Worm (Caenorhabditis elegans) whole organism, early embryonic: ENCODE data around the gene F54B11.4.

Experiments used
- B0310.2 ChIP-seq: sonication (generic microtip); optimal IDR thresholded peaks from 2 replicates; lab custom pipeline; 2016; ENCODE audit warnings: mild to moderate bottlenecking, missing genetic modification characterization, missing compliant biosample characterization
- F13C5.2 ChIP-seq: sonication (generic microtip); optimal IDR thresholded peaks from 2 replicates; lab custom pipeline; 2017; ENCODE audit warnings: mild to moderate bottlenecking, missing genetic modification characterization, inconsistent platforms, missing compliant biosample characterization
- aly-1 ChIP-seq: sonication (generic microtip); optimal IDR thresholded peaks from 2 replicates; lab custom pipeline; 2016; ENCODE audit warnings: missing genetic modification characterization, missing compliant biosample characterization
- ama-1 ChIP-seq: fragments of 150-350 bp; optimal IDR thresholded peaks from 2 replicates; lab custom pipeline; 2014
- ceh-13 ChIP-seq: fragments of 200-800 bp; sonication (Bioruptor generic); optimal IDR thresholded peaks from 2 replicates; lab custom pipeline; 2018; ENCODE audit warnings: mild to moderate bottlenecking, missing genetic modification characterization, missing compliant biosample characterization
- ceh-36 ChIP-seq: sonication (generic microtip); optimal IDR thresholded peaks from 2 replicates; lab custom pipeline; 2016; ENCODE audit warnings: missing genetic modification characterization, inconsistent platforms, missing compliant biosample characterization
- ets-7 ChIP-seq: sonication (generic microtip); optimal IDR thresholded peaks from 2 replicates; lab custom pipeline; 2016; ENCODE audit warnings: missing genotype, missing genetic modification characterization, missing compliant biosample characterization
- flt-1 ChIP-seq: fragments of 200-800 bp; sonication (Bioruptor generic); IDR thresholded peaks from 2 replicates; pipeline ENCODE4 v1.3.6; 2022; ENCODE audit warnings: missing genetic modification characterization, missing compliant biosample characterization
- hmbx-1 ChIP-seq: sonication (generic microtip); optimal IDR thresholded peaks from 2 replicates; lab custom pipeline; 2016; ENCODE audit warnings: mild to moderate bottlenecking, missing genetic modification characterization, missing compliant biosample characterization
- hmg-4 ChIP-seq: fragments of 200-800 bp; sonication (Bioruptor generic); optimal IDR thresholded peaks from 2 replicates; lab custom pipeline; 2018; ENCODE audit warnings: mild to moderate bottlenecking, missing genetic modification characterization, missing compliant biosample characterization
- hnd-1 ChIP-seq: sonication (generic microtip); optimal IDR thresholded peaks from 2 replicates; lab custom pipeline; 2016; ENCODE audit warnings: missing genetic modification characterization, missing compliant biosample characterization
- pes-1 ChIP-seq: fragments of 200-800 bp; sonication (Bioruptor generic); IDR thresholded peaks from 2 replicates; pipeline ENCODE4 v1.3.6; 2022; ENCODE audit warnings: missing genetic modification reagents, missing genetic modification characterization, missing compliant biosample characterization
- scrt-1 ChIP-seq: fragments of 200-800 bp; sonication (Bioruptor generic); IDR thresholded peaks from 2 replicates; pipeline ENCODE4 v1.3.6; 2022; ENCODE audit warnings: missing genetic modification characterization, missing compliant biosample characterization
- sea-1 ChIP-seq: fragments of 200-800 bp; sonication (Bioruptor generic); conservative IDR thresholded peaks from 2 replicates; pipeline ENCODE4 v1.3.6; 2022; ENCODE audit warnings: missing genetic modification characterization, missing compliant biosample characterization
- tbx-11 ChIP-seq: fragments of 200-800 bp; sonication (Bioruptor generic); IDR thresholded peaks from 2 replicates; pipeline ENCODE4 v1.3.6; 2022; ENCODE audit warnings: missing genetic modification characterization, missing compliant biosample characterization
- tbx-37 ChIP-seq: fragments of 200-800 bp; sonication (Bioruptor generic); conservative IDR thresholded peaks from 2 replicates; pipeline ENCODE4 v1.3.6; 2022; ENCODE audit warnings: missing genetic modification reagents, missing genetic modification characterization, missing compliant biosample characterization
- tra-4 ChIP-seq: sonication (generic microtip); optimal IDR thresholded peaks from 2 replicates; lab custom pipeline; 2017; ENCODE audit warnings: missing genetic modification characterization, missing compliant biosample characterization

Gene F54B11.4

DNA sequence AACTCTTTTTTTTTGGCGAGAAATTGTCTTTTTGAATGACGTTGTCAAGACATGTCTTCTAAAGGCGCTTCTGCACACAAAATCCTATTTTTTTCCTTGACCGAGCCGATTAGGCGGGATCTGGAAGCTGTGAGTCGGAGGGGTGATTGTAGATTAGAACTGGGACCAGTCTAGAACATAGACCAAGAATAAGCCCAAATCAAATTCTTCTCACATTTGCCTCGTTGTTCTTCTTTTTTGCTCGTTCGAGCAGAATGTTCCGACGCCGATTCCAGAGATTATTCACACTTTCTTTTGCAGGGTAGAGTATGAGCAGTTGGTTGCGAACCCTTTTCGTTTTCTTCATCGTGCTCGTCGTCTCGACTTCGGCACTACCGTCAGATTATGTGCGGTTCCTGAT, 26.1 kb downstream of the F54B11.4 start, which contains the start of gene nlp-53:
TSS of gene nlp-53 (plus strand) at position 301 of the 400 bp plus-strand sequence.
- TF ChIP-seq ceh-36 (tag; lab: Kevin White, UChicago), result no peak
- no peak for TF ChIP-seq hmg-4 (GFP tag; lab: Kevin White, UChicago)
- no peak for TF ChIP-seq hmbx-1 (tag; lab: Kevin White, UChicago)
- TF ChIP-seq aly-1 (tag; lab: Kevin White, UChicago), result no peak
- no peak for TF ChIP-seq flt-1 (GFP tag; lab: Robert Waterston, UW)
- TF ChIP-seq sea-1 (GFP tag; lab: Robert Waterston, UW), result no peak
- TF ChIP-seq scrt-1 (GFP tag; lab: Robert Waterston, UW), result no peak
- TF ChIP-seq tra-4, result no peak
- TF ChIP-seq ama-1 (lab: Kevin White, UChicago), result no peak
- TF ChIP-seq tbx-11 (GFP tag; lab: Robert Waterston, UW), result no peak
- no peak for TF ChIP-seq hnd-1 (tag; lab: Kevin White, UChicago)
- TF ChIP-seq tbx-37 (GFP tag; lab: Robert Waterston, UW), result no peak
- no peak for TF ChIP-seq pes-1
- no peak for TF ChIP-seq ets-7
- no peak for TF ChIP-seq B0310.2 (tag; lab: Kevin White, UChicago)
- no peak for TF ChIP-seq F13C5.2 (tag; lab: Kevin White, UChicago)
- no peak for TF ChIP-seq ceh-13

DNA sequence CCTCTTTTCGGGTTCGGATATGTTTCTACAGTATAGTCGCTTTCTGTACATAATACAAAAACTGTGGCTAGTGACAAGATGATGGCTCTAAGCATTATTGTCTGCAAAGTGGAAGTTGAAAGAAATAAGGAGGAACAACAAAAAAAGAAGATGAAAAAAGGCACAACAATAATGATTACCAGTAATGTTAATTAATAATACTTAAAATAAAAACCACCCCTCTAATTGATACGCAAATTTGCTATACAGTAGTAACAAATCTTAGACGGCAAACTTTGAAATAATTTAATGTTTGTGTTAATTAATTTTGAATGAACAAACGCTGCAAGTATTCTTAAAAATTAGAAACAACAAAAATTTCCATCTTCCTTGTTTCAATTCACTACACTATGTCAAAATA, 29.2 kb downstream of the F54B11.4 start, which contains the start of gene Y12A6A.1:
TSS of gene Y12A6A.1 (minus strand) at position 101 of the 400 bp plus-strand sequence.
- TF ChIP-seq tbx-37 (GFP tag; lab: Robert Waterston, UW), result no peak
- TF ChIP-seq sea-1 (GFP tag; lab: Robert Waterston, UW), result no peak
- TF ChIP-seq scrt-1 (GFP tag; lab: Robert Waterston, UW), result no peak
- no peak for TF ChIP-seq B0310.2 (tag; lab: Kevin White, UChicago)
- no peak for TF ChIP-seq flt-1 (GFP tag; lab: Robert Waterston, UW)
- no peak for TF ChIP-seq tra-4
- no peak for TF ChIP-seq aly-1 (tag; lab: Kevin White, UChicago)
- TF ChIP-seq ceh-13, result no peak
- TF ChIP-seq pes-1, result no peak
- no peak for TF ChIP-seq hmg-4 (GFP tag; lab: Kevin White, UChicago)
- no peak for TF ChIP-seq ceh-36 (tag; lab: Kevin White, UChicago)
- no peak for TF ChIP-seq tbx-11 (GFP tag; lab: Robert Waterston, UW)
- no peak for TF ChIP-seq hmbx-1 (tag; lab: Kevin White, UChicago)

DNA sequence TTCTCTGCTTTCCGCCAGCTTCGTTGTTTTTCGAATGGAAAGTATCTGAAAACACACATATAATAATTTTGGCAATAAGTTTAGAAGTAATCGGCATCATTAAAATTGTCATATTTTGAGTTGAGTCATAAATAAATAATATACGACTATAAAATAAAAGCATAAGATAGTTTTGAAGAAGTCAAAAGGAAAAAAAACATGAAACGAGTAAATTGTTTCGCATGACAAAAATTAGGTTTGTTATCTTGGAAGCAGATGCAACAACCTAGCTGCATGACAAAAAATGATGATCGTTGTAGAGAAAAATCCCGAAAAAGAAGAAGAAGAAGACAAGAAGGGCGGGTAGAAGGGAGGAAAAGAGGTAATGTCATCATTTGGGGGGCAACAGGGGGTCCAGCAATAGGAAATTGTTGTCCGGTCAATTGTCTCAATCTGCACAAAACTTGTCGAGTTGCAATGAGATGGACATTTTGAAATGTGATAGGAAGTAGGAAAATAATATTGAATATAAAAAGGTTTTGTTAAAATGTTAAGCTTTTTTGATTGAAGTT, 38.7 kb downstream of the F54B11.4 start, which contains the start of gene nlg-1:
TSS of gene nlg-1 (minus strand) at position 51 of the 551 bp plus-strand sequence.
- TF ChIP-seq ets-7, result no peak
- TF ChIP-seq pes-1, result no peak
- no peak for TF ChIP-seq ceh-36 (tag; lab: Kevin White, UChicago)
- no peak for TF ChIP-seq tbx-37 (GFP tag; lab: Robert Waterston, UW)
- no peak for TF ChIP-seq hmbx-1 (tag; lab: Kevin White, UChicago)

DNA sequence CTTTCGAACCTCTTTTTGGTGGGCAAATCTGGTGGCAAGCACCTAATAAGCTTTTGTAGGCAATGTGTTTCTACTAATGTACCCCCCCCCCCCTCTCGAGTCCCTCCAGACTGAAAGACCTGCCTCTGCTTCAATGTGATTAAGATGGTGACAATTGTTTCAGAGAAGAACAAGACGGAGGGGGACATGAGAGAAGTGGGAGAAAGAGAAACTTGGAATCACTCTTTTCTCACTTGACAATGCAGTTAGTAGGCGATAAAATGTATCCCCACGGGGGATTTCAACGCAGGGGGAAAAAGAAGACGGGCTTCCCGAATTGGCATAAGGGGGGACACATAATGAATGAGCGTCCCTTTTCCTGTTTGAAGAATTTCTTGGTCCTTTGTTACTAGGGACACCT, 39.8 kb downstream of the F54B11.4 start:
- TF ChIP-seq pes-1 (no peak), tbx-37 (GFP tag; lab: Robert Waterston, UW) (no peak), sea-1 (GFP tag; lab: Robert Waterston, UW) (no peak), tbx-11 (GFP tag; lab: Robert Waterston, UW) (no peak), ceh-13 (no peak), B0310.2 (tag; lab: Kevin White, UChicago) (no peak), tra-4 (no peak), hmbx-1 (tag; lab: Kevin White, UChicago) (no peak), flt-1 (GFP tag; lab: Robert Waterston, UW) (no peak), ama-1 (lab: Kevin White, UChicago) (no peak), hmg-4 (GFP tag; lab: Kevin White, UChicago) (no peak), ets-7 (no peak), F13C5.2 (tag; lab: Kevin White, UChicago) (no peak), scrt-1 (GFP tag; lab: Robert Waterston, UW) (no peak), hnd-1 (tag; lab: Kevin White, UChicago) (no peak), ceh-36 (tag; lab: Kevin White, UChicago) (no peak), aly-1 (tag; lab: Kevin White, UChicago) (no peak)

DNA sequence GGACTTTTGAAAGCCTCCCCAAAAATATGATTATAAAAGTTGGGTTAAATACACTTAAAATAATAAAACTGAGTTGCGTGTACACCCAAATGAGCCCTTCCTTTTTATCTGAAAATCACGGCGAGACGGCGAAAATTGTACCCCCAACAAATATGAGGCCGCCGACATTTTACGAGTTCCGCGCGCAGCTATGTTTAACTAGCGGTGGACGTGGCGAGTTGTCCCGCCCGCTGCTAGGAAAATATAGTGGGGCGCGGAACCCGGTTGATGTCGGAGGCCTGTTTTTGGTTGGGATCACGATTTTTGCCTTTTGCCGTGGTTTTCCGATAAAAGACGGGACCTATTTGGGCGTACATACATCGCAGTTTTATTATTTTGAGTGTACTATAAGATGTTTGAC, 40.6 kb downstream of the F54B11.4 start:
- no peak for TF ChIP-seq flt-1 (GFP tag; lab: Robert Waterston, UW)
- no peak for TF ChIP-seq tbx-37 (GFP tag; lab: Robert Waterston, UW)
- TF ChIP-seq aly-1 (tag; lab: Kevin White, UChicago), result no peak
- no peak for TF ChIP-seq tbx-11 (GFP tag; lab: Robert Waterston, UW)
- TF ChIP-seq hmg-4 (GFP tag; lab: Kevin White, UChicago), result no peak
- TF ChIP-seq ceh-36 (tag; lab: Kevin White, UChicago), result no peak
- no peak for TF ChIP-seq pes-1
- no peak for TF ChIP-seq ama-1 (lab: Kevin White, UChicago)
- TF ChIP-seq hmbx-1 (tag; lab: Kevin White, UChicago), result no peak
- no peak for TF ChIP-seq ceh-13
- no peak for TF ChIP-seq hnd-1 (tag; lab: Kevin White, UChicago)
- no peak for TF ChIP-seq B0310.2 (tag; lab: Kevin White, UChicago)
- no peak for TF ChIP-seq sea-1 (GFP tag; lab: Robert Waterston, UW)
- TF ChIP-seq F13C5.2 (tag; lab: Kevin White, UChicago), result no peak
- TF ChIP-seq scrt-1 (GFP tag; lab: Robert Waterston, UW), result no peak
- no peak for TF ChIP-seq ets-7
- no peak for TF ChIP-seq tra-4

DNA sequence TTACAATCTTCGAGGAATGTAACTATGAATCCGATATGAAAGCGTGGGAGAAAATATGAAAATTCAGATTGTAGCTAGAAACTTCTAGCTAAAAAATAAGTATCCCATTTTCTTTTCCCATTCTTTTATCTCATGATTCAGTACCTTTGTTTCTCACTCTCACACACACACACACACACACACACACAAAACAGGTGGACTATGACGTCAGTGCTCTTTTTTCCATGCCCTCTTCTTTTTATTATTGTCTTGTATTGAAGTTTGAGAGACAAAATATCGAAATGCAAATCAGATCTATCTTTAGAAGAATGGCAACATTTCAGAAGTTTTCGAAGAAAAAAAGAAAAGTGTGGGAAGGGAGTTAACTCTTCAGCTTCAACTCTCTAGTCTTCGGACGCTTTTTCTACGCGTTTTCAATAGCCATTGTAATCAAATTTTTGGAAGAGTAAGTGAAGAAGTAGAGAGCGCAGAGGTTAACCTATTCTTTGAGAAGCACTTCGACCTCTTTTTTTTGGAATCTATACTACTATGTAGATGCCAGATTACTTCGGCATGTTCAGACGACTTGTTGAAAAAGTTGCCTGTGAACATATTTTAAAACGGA, 41.5 kb downstream of the F54B11.4 start:
- TF ChIP-seq tra-4, result no peak
- TF ChIP-seq ceh-36 (tag; lab: Kevin White, UChicago), result no peak
- no peak for TF ChIP-seq hmg-4 (GFP tag; lab: Kevin White, UChicago)

DNA sequence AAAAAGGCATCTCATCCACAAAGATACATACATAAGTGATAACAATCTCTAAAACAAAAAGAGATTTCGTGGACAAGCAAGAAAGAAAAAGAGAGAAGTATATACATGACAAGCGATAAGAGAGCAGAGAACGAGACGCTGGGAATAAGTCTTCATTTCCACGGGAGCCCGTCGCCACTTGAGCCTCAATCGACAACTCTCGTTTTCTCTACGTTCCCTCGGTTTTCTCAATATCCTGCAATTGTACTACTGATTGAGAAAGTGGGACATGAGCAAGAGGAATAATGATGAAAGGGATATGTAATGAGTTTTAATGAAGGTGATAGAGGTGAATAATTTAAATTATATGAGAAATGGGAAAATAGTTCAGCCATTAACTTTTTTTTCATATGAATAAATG, 45.1 kb downstream of the F54B11.4 start:
- no peak for TF ChIP-seq pes-1
- no peak for TF ChIP-seq tbx-11 (GFP tag; lab: Robert Waterston, UW)
- no peak for TF ChIP-seq flt-1 (GFP tag; lab: Robert Waterston, UW)
- no peak for TF ChIP-seq B0310.2 (tag; lab: Kevin White, UChicago)
- TF ChIP-seq scrt-1 (GFP tag; lab: Robert Waterston, UW), result no peak
- TF ChIP-seq ama-1 (lab: Kevin White, UChicago), result no peak
- TF ChIP-seq F13C5.2 (tag; lab: Kevin White, UChicago), result no peak
- no peak for TF ChIP-seq aly-1 (tag; lab: Kevin White, UChicago)
- no peak for TF ChIP-seq ets-7
